Worm (Caenorhabditis elegans): Measurements from ENCODE around the gene F44G3.7.

The F44G3.7 gene

DNA sequence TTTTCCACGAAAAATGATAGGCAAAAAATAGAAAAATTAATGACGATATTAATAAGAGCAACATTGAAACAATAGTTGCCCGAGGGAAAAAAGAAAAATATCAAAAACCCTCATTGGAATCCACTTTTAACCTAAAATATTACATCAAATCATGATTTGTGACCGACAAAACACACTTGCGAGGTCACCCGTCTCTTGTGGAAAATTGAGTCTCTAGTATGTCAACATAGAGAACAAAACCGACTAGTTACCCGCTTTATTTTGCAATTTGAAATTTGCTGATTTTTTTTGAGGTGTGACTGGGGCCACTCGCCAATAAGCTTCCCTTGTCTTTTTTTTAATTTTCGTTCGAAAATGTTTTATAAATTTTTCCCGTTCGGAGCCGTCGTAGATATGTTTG lies 38.8 kb upstream of the F44G3.7 start, which contains the start of gene cyp-33D1:
Gene cyp-33D1 (minus strand): TSS at position 101 of the 400 bp plus-strand sequence.
- no peak for TF ChIP-seq xnd-1 (tag; optimal IDR thresholded peaks at IDR 0.05)
- no peak for TF ChIP-seq ceh-40 (GFP tag; IDR thresholded peaks at IDR 0.05)
- TF ChIP-seq nhr-120 (GFP tag; IDR thresholded peaks at IDR 0.05) = no peak
- no peak for TF ChIP-seq hmg-20 (GFP tag; IDR thresholded peaks at IDR 0.05)
- TF ChIP-seq dpl-1 (GFP tag; optimal IDR thresholded peaks at IDR 0.05) = no peak
- TF ChIP-seq let-526 (GFP tag; IDR thresholded peaks at IDR 0.05) = no peak
- no peak for TF ChIP-seq fkh-3 (tag; optimal IDR thresholded peaks at IDR 0.05)
- TF ChIP-seq K12H6.12 (tag; optimal IDR thresholded peaks at IDR 0.05) = no peak
- TF ChIP-seq nhr-27 (tag; optimal IDR thresholded peaks at IDR 0.05) = no peak
- no peak for TF ChIP-seq attf-3 (GFP tag; conservative IDR thresholded peaks at IDR 0.05)
- no peak for TF ChIP-seq rcor-1 (GFP tag; IDR thresholded peaks at IDR 0.05)
- TF ChIP-seq T07F8.4 (tag; optimal IDR thresholded peaks at IDR 0.05) = no peak
- TF ChIP-seq Y67H2A.10 (GFP tag; conservative IDR thresholded peaks at IDR 0.05) = no peak
- no peak for TF ChIP-seq ztf-3 (GFP tag; optimal IDR thresholded peaks at IDR 0.05)
- TF ChIP-seq snpc-4 (GFP tag; optimal IDR thresholded peaks at IDR 0.05) = no peak
- TF ChIP-seq snpc-4 (tag; optimal IDR thresholded peaks at IDR 0.05) = no peak
- no peak for TF ChIP-seq hrde-1 (tag; optimal IDR thresholded peaks at IDR 0.05; ENCODE audit: borderline replicate concordance)
- no peak for TF ChIP-seq ceh-27 (GFP tag; optimal IDR thresholded peaks at IDR 0.05)
- no peak for TF ChIP-seq Y95B8A.8 (GFP tag; IDR thresholded peaks at IDR 0.05)
- TF ChIP-seq unc-130 (GFP tag; optimal IDR thresholded peaks at IDR 0.05) = no peak

ce11 chrV:16175227-16175626 lies 38.3 kb upstream of the F44G3.7 start:
- peak; percentile 32 for TF ChIP-seq nhr-80 (tag; optimal IDR thresholded peaks at IDR 0.05)
- no peak for TF ChIP-seq ztf-6 (GFP tag; IDR thresholded peaks at IDR 0.05)

- TF ChIP-seq lin-54 (GFP tag; optimal IDR thresholded peaks at IDR 0.05) (no peak), F55B11.4 (tag; optimal IDR thresholded peaks at IDR 0.05; ENCODE audit: borderline replicate concordance, insufficient read depth) (no peak), tbx-9 (tag; optimal IDR thresholded peaks at IDR 0.05; ENCODE audit: borderline replicate concordance) (no peak), B0019.2 (GFP tag; conservative IDR thresholded peaks at IDR 0.05) (no peak), ztf-25 (GFP tag; IDR thresholded peaks at IDR 0.05) (no peak), attf-3 (GFP tag; conservative IDR thresholded peaks at IDR 0.05) (no peak), nfya-1 (tag; optimal IDR thresholded peaks at IDR 0.05; ENCODE audit: borderline replicate concordance, insufficient read depth) (no peak), pbrm-1 (GFP tag; IDR thresholded peaks at IDR 0.05) (no peak), nhr-120 (GFP tag; IDR thresholded peaks at IDR 0.05) (no peak), madf-3 (GFP tag; IDR thresholded peaks at IDR 0.05) (no peak), chd-7 (tag; optimal IDR thresholded peaks at IDR 0.05) (no peak), hlh-12 (tag; optimal IDR thresholded peaks at IDR 0.05) (no peak), tlf-1 (GFP tag; optimal IDR thresholded peaks at IDR 0.05) (no peak), unc-62 (GFP tag; optimal IDR thresholded peaks at IDR 0.05) (no peak), rcor-1 (GFP tag; IDR thresholded peaks at IDR 0.05) (no peak), sea-2 (GFP tag; IDR thresholded peaks at IDR 0.05) (no peak), egl-44 (GFP tag; IDR thresholded peaks at IDR 0.05) (no peak), gei-17 (GFP tag; optimal IDR thresholded peaks at IDR 0.05) (no peak), dpff-1 (tag; optimal IDR thresholded peaks at IDR 0.05) (no peak), akir-1 (GFP tag; optimal IDR thresholded peaks at IDR 0.05) (no peak)
Measured at ce11 chrV:16174109-16174508, 37.2 kb upstream of the F44G3.7 start.
